Worm (Caenorhabditis elegans) whole organism, midembryonic: ENCODE measurements around the gene C52E2.4.

Source experiments
- flt-1 ChIP-seq: fragments of 200-800 bp; sonication (Bioruptor generic); IDR thresholded peaks from 2 replicates; pipeline ENCODE4 v1.3.6; 2022; ENCODE audit warnings: missing genetic modification characterization, missing compliant biosample characterization
- klf-2 ChIP-seq: fragments of 200-800 bp; sonication (Bioruptor generic); conservative IDR thresholded peaks from 2 replicates; pipeline ENCODE4 v1.3.6; 2022; ENCODE audit warnings: missing genetic modification reagents, missing genetic modification characterization, missing compliant biosample characterization
- med-1 ChIP-seq: sonication (generic microtip); optimal IDR thresholded peaks from 2 replicates; lab custom pipeline; 2017; ENCODE audit warnings: missing genetic modification characterization, mild to moderate bottlenecking, missing compliant biosample characterization, antibody characterized with exemption, missing genetic modification reagents; ENCODE audit not compliant: insufficient read depth
- ref-1 ChIP-seq: fragments of 200-800 bp; sonication (Bioruptor generic); conservative IDR thresholded peaks from 2 replicates; pipeline ENCODE4 v1.3.6; 2022; ENCODE audit warnings: missing genetic modification reagents, missing genetic modification characterization, missing compliant biosample characterization
- tab-1 ChIP-seq: fragments of 200-800 bp; sonication (Bioruptor generic); IDR thresholded peaks from 2 replicates; pipeline ENCODE4 v1.3.6; 2022; ENCODE audit warnings: missing genetic modification characterization, missing compliant biosample characterization
- ztf-23 ChIP-seq: fragments of 200-800 bp; sonication (Bioruptor generic); IDR thresholded peaks from 2 replicates; pipeline ENCODE4 v1.3.6; 2022; ENCODE audit warnings: missing genetic modification reagents, missing genetic modification characterization, missing compliant biosample characterization
- ztf-29 ChIP-seq: fragments of 200-800 bp; sonication (Bioruptor generic); IDR thresholded peaks from 2 replicates; pipeline ENCODE4 v1.3.6; 2022; ENCODE audit warnings: missing genetic modification reagents, missing genetic modification characterization, missing compliant biosample characterization

DNA sequence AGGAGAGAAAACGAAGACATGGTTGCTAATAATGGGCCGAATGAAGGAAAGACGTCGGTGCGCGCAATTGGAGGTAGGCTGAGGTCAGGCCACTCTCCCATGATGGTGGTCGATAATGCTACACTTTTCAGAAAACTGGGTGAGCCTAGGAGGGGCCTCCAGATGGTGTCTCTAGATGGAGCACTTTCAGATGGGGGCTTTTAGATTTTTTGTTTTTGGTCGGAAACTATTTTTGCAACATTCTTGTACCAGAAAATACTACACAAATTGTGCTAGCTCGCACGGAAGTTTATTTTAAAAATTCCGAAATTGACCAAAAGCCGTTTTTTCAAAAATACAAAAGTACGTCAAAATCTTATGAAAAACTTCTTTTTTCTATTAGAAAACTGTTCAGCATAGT lies 24.6 kb upstream of the C52E2.4 start, which contains the start of gene fbxb-10:
- TF ChIP-seq klf-2 (GFP tag; lab: Robert Waterston, UW) (no peak), tab-1 (GFP tag; lab: Robert Waterston, UW) (no peak), ztf-23 (GFP tag; lab: Robert Waterston, UW) (no peak), ref-1 (GFP tag; lab: Robert Waterston, UW) (no peak), ztf-29 (GFP tag; lab: Robert Waterston, UW) (no peak), flt-1 (no peak), med-1 (no peak)
